Worm (Caenorhabditis elegans) whole organism, young adult: ENCODE data around the gene flp-11.

ENCODE experiments used
- B0336.3 ChIP-seq: fragments of 200-800 bp; sonication (Bioruptor generic); IDR thresholded peaks from 2 replicates; pipeline ENCODE4 v1.3.6; 2022; ENCODE audit warnings: missing genetic modification characterization, missing compliant biosample characterization
- C06A6.2 ChIP-seq: fragments of 200-800 bp; sonication (Bioruptor generic); conservative IDR thresholded peaks from 2 replicates; pipeline ENCODE4 v1.3.6; 2022; ENCODE audit warnings: missing genetic modification characterization, missing compliant biosample characterization
- F23B12.7 ChIP-seq: sonication (generic microtip); optimal IDR thresholded peaks from 2 replicates; lab custom pipeline; 2017; ENCODE audit warnings: missing genetic modification characterization, mild to moderate bottlenecking, missing compliant biosample characterization, antibody characterized with exemption, moderate library complexity; ENCODE audit not compliant: insufficient read depth
- F55B11.4 ChIP-seq: sonication (generic microtip); optimal IDR thresholded peaks from 2 replicates; lab custom pipeline; 2016; ENCODE audit warnings: missing compliant biosample characterization, missing genetic modification characterization, borderline replicate concordance; ENCODE audit not compliant: insufficient read depth
- F57C9.4 ChIP-seq: sonication (generic microtip); optimal IDR thresholded peaks from 2 replicates; lab custom pipeline; 2017; ENCODE audit warnings: mild to moderate bottlenecking, missing genetic modification characterization, missing compliant biosample characterization
- T07F8.4 ChIP-seq: sonication (generic microtip); optimal IDR thresholded peaks from 2 replicates; lab custom pipeline; 2016; ENCODE audit warnings: mild to moderate bottlenecking, missing genetic modification characterization, moderate library complexity, missing compliant biosample characterization
- Y56A3A.18 ChIP-seq: fragments of 200-800 bp; sonication (Bioruptor generic); IDR thresholded peaks from 2 replicates; pipeline ENCODE4 v1.3.6; 2022; ENCODE audit warnings: missing genetic modification reagents, missing genetic modification characterization, missing compliant biosample characterization
- ZK185.1 ChIP-seq: sonication (generic microtip); optimal IDR thresholded peaks from 2 replicates; lab custom pipeline; 2016; ENCODE audit warnings: mild to moderate bottlenecking, missing genetic modification characterization, missing compliant biosample characterization; ENCODE audit not compliant: poor library complexity, severe bottlenecking
- aptf-2 ChIP-seq: fragments of 200-800 bp; sonication (Bioruptor generic); conservative IDR thresholded peaks from 2 replicates; pipeline ENCODE4 v1.3.6; 2022; ENCODE audit warnings: missing genetic modification reagents, missing genetic modification characterization, missing compliant biosample characterization
- atf-7 ChIP-seq: sonication (generic microtip); optimal IDR thresholded peaks from 2 replicates; lab custom pipeline; 2017; ENCODE audit warnings: mild to moderate bottlenecking, missing genetic modification characterization, missing compliant biosample characterization
- bed-1 ChIP-seq: fragments of 200-800 bp; sonication (Bioruptor generic); IDR thresholded peaks from 2 replicates; pipeline ENCODE4 v1.3.6; 2022; ENCODE audit warnings: missing genetic modification reagents, missing genetic modification characterization, missing compliant biosample characterization
- chd-7 ChIP-seq: sonication (generic microtip); optimal IDR thresholded peaks from 2 replicates; lab custom pipeline; 2016; ENCODE audit warnings: mild to moderate bottlenecking, missing genetic modification characterization, moderate library complexity, missing compliant biosample characterization
- dox-1 ChIP-seq: fragments of 200-800 bp; sonication (Bioruptor generic); IDR thresholded peaks from 2 replicates; pipeline ENCODE4 v1.3.6; 2022; ENCODE audit warnings: missing genetic modification reagents, missing genetic modification characterization, missing compliant biosample characterization
- egl-18 ChIP-seq: fragments of 200-800 bp; sonication (Bioruptor generic); IDR thresholded peaks from 2 replicates; pipeline ENCODE4 v1.3.6; 2022; ENCODE audit warnings: missing genetic modification reagents, missing genetic modification characterization, missing compliant biosample characterization
- egl-44 ChIP-seq: fragments of 200-800 bp; sonication (Bioruptor generic); IDR thresholded peaks from 2 replicates; pipeline ENCODE4 v1.3.6; 2022; ENCODE audit warnings: missing genetic modification reagents, missing genetic modification characterization, missing compliant biosample characterization
- hlh-12 ChIP-seq: sonication (generic microtip); optimal IDR thresholded peaks from 2 replicates; lab custom pipeline; 2016; ENCODE audit warnings: missing genetic modification characterization, missing compliant biosample characterization
- hmg-1.2 ChIP-seq: fragments of 200-800 bp; sonication (Bioruptor generic); IDR thresholded peaks from 2 replicates; pipeline ENCODE4 v1.3.6; 2022; ENCODE audit warnings: missing genetic modification reagents, missing genetic modification characterization, missing compliant biosample characterization
- lin-26 ChIP-seq: fragments of 200-800 bp; sonication (Bioruptor generic); IDR thresholded peaks from 2 replicates; pipeline ENCODE4 v1.3.6; 2022; ENCODE audit warnings: missing genetic modification reagents, missing genetic modification characterization, missing compliant biosample characterization
- lin-54 ChIP-seq: fragments of 200-800 bp; sonication (Bioruptor generic); optimal IDR thresholded peaks from 2 replicates; lab custom pipeline; 2018; ENCODE audit warnings: mild to moderate bottlenecking, missing genetic modification characterization, missing compliant biosample characterization
- madf-3 ChIP-seq: fragments of 200-800 bp; sonication (Bioruptor generic); IDR thresholded peaks from 2 replicates; pipeline ENCODE4 v1.3.6; 2022; ENCODE audit warnings: missing genetic modification reagents, missing genetic modification characterization, missing compliant biosample characterization
- mcd-1 ChIP-seq: fragments of 200-800 bp; sonication (Bioruptor generic); IDR thresholded peaks from 2 replicates; pipeline ENCODE4 v1.3.6; 2022; ENCODE audit warnings: missing genetic modification reagents, missing genetic modification characterization, missing compliant biosample characterization
- mel-28 ChIP-seq: sonication (generic microtip); optimal IDR thresholded peaks from 2 replicates; lab custom pipeline; 2016; ENCODE audit warnings: borderline replicate concordance, mild to moderate bottlenecking, missing genetic modification characterization, missing compliant biosample characterization
- mes-4 ChIP-seq: sonication (generic microtip); optimal IDR thresholded peaks from 2 replicates; lab custom pipeline; 2016; ENCODE audit warnings: missing genotype, missing genetic modification characterization, missing compliant biosample characterization
- mxl-1 ChIP-seq: sonication (generic microtip); optimal IDR thresholded peaks from 2 replicates; lab custom pipeline; 2016; ENCODE audit warnings: missing genetic modification characterization, missing compliant biosample characterization
- nfya-1 ChIP-seq: sonication (generic microtip); optimal IDR thresholded peaks from 2 replicates; lab custom pipeline; 2017; ENCODE audit warnings: antibody characterized with exemption, missing compliant biosample characterization, missing genetic modification characterization, borderline replicate concordance; ENCODE audit not compliant: insufficient read depth
- nhr-80 ChIP-seq: sonication (generic microtip); optimal IDR thresholded peaks from 2 replicates; lab custom pipeline; 2016; ENCODE audit warnings: missing genetic modification characterization, missing compliant biosample characterization
- snpc-3.4 ChIP-seq: sonication (generic microtip); optimal IDR thresholded peaks from 2 replicates; lab custom pipeline; 2017; ENCODE audit warnings: missing genetic modification characterization, mild to moderate bottlenecking, missing compliant biosample characterization, antibody characterized with exemption, moderate library complexity, missing genotype, missing genetic modification reagents
- snpc-4 ChIP-seq, 5 experiments: fragments of 150-350 bp in 1 of 5; sonication (generic microtip) in 4 of 5; optimal IDR thresholded peaks; 2 replicates each; lab custom pipeline; 2014 to 2018; ENCODE audit warnings: missing genetic modification characterization in 5 of 5, missing biosample characterization in 3 of 5, antibody characterized with exemption in 2 of 5, mild to moderate bottlenecking in 2 of 5, missing compliant biosample characterization in 2 of 5, missing genotype in 2 of 5, moderate library complexity in 2 of 5, missing genetic modification reagents in 1 of 5
- tlf-1 ChIP-seq: fragments of 200-800 bp; sonication (Bioruptor generic); optimal IDR thresholded peaks from 2 replicates; lab custom pipeline; 2018; ENCODE audit warnings: mild to moderate bottlenecking, missing genetic modification characterization, missing compliant biosample characterization
- zfh-2 ChIP-seq: fragments of 200-800 bp; sonication (Bioruptor generic); conservative IDR thresholded peaks from 2 replicates; pipeline ENCODE4 v1.3.6; 2022; ENCODE audit warnings: missing genetic modification reagents, missing genetic modification characterization, missing compliant biosample characterization
- ztf-18 ChIP-seq: sonication (generic microtip); optimal IDR thresholded peaks from 2 replicates; lab custom pipeline; 2016; ENCODE audit warnings: missing genotype, mild to moderate bottlenecking, missing genetic modification characterization, missing compliant biosample characterization
- ztf-3 ChIP-seq: fragments of 200-800 bp; sonication (Bioruptor generic); optimal IDR thresholded peaks from 2 replicates; lab custom pipeline; 2018; ENCODE audit warnings: mild to moderate bottlenecking, missing genetic modification characterization, missing compliant biosample characterization

flp-11 gene

ce11 chrX:4636821-4637220 is 41.1 kb downstream of the flp-11 start, which contains the start of gene hosl-1:
TSS of gene hosl-1 (plus strand) at chrX:4637121.
- TF ChIP-seq zfh-2 (GFP tag; lab: Robert Waterston, UW) (peak; percentile 48; the same call in 1 of the 2 replicates), T07F8.4 (tag; lab: Kevin White, UChicago) (no peak)

- TF ChIP-seq nhr-80 (tag; lab: Kevin White, UChicago), result peak; percentile 66
- TF ChIP-seq madf-3, result no peak
- no peak for TF ChIP-seq F23B12.7 (tag; lab: Kevin White, UChicago)
Observed at ce11 chrX:4636143-4636542, 41.8 kb downstream of the flp-11 start.

- TF ChIP-seq hlh-12 (tag; lab: Kevin White, UChicago) (no peak), mcd-1 (GFP tag; lab: Robert Waterston, UW) (no peak), F55B11.4 (tag; lab: Kevin White, UChicago) (no peak), lin-26 (GFP tag; lab: Robert Waterston, UW) (no peak), ztf-3 (GFP tag; lab: Kevin White, UChicago) (no peak), tlf-1 (GFP tag; lab: Kevin White, UChicago) (no peak), mes-4 (no peak), chd-7 (tag; lab: Kevin White, UChicago) (no peak), B0336.3 (GFP tag; lab: Robert Waterston, UW) (no peak), mxl-1 (tag; lab: Kevin White, UChicago) (no peak), snpc-3.4 (tag; lab: Kevin White, UChicago) (no peak), nfya-1 (tag; lab: Kevin White, UChicago) (no peak), hmg-1.2 (GFP tag; lab: Robert Waterston, UW) (no peak), aptf-2 (GFP tag; lab: Robert Waterston, UW) (no peak), ztf-18 (tag; lab: Kevin White, UChicago) (no peak), atf-7 (no peak), lin-54 (GFP tag; lab: Kevin White, UChicago) (no peak)
Observed at ce11 chrX:4635643-4636042, 42.3 kb downstream of the flp-11 start.

ce11 chrX:4632088-4632487 is 45.8 kb downstream of the flp-11 start, which contains the start of gene slcr-46.1:
TSS of gene slcr-46.1 (plus strand) at chrX:4632361.
- TF ChIP-seq zfh-2 (GFP tag; lab: Robert Waterston, UW) (no peak), Y56A3A.18 (no peak), ZK185.1 (tag; lab: Kevin White, UChicago) (no peak), nhr-80 (tag; lab: Kevin White, UChicago) (peak; percentile 60), dox-1 (no peak), bed-1 (GFP tag; lab: Robert Waterston, UW) (no peak)

ce11 chrX:4628817-4629575 is 48.9 kb downstream of the flp-11 start:
- no peak for TF ChIP-seq C06A6.2 (GFP tag; lab: Robert Waterston, UW)
- TF ChIP-seq F57C9.4 (tag; lab: Kevin White, UChicago), result no peak
- no peak for TF ChIP-seq snpc-4 (GFP tag; optimal IDR thresholded peaks at IDR 0.05; lab: Kevin White, UChicago)
- TF ChIP-seq snpc-4 (tag; optimal IDR thresholded peaks at IDR 0.05; lab: Kevin White, UChicago), result no peak
- TF ChIP-seq egl-18 (GFP tag; lab: Robert Waterston, UW), result no peak
- no peak for TF ChIP-seq mel-28 (tag; lab: Kevin White, UChicago)
- TF ChIP-seq egl-44 (GFP tag; lab: Robert Waterston, UW), result no peak
- no peak for TF ChIP-seq mes-4
- TF ChIP-seq lin-54 (GFP tag; lab: Kevin White, UChicago), result no peak
- TF ChIP-seq, all 124 proteins: peak for 0
